Worm (Caenorhabditis elegans) whole organism, late embryonic: ENCODE data around the gene col-91.

Experiments
- F13H6.1 ChIP-seq: sonication (generic microtip); optimal IDR thresholded peaks from 2 replicates; lab custom pipeline; 2016; ENCODE audit warnings: missing genetic modification characterization, missing compliant biosample characterization
- K02D7.2 ChIP-seq: sonication (generic microtip); optimal IDR thresholded peaks from 2 replicates; lab custom pipeline; 2017; ENCODE audit warnings: mild to moderate bottlenecking, missing genetic modification characterization, missing compliant biosample characterization
- K09A11.1 ChIP-seq: sonication (generic microtip); optimal IDR thresholded peaks from 2 replicates; lab custom pipeline; 2017; ENCODE audit warnings: antibody characterized with exemption, mild to moderate bottlenecking, missing genetic modification characterization, missing compliant biosample characterization; ENCODE audit not compliant: insufficient read depth
- ceh-14 ChIP-seq: sonication (generic microtip); optimal IDR thresholded peaks from 2 replicates; lab custom pipeline; 2016; ENCODE audit warnings: missing genotype, missing genetic modification characterization, missing compliant biosample characterization
- ceh-18 ChIP-seq: sonication (generic microtip); optimal IDR thresholded peaks from 2 replicates; lab custom pipeline; 2016; ENCODE audit warnings: missing genetic modification characterization, missing compliant biosample characterization
- ceh-19 ChIP-seq: fragments of 200-800 bp; sonication (Bioruptor generic); optimal IDR thresholded peaks from 2 replicates; lab custom pipeline; 2018; ENCODE audit warnings: mild to moderate bottlenecking, missing genetic modification characterization, missing compliant biosample characterization
- ceh-30 ChIP-seq: fragments of 150-350 bp; optimal IDR thresholded peaks from 2 replicates; lab custom pipeline; 2014; ENCODE audit warnings: missing biosample characterization, missing genetic modification characterization
- ceh-34 ChIP-seq: sonication (generic microtip); optimal IDR thresholded peaks from 2 replicates; lab custom pipeline; 2016; ENCODE audit warnings: mild to moderate bottlenecking, missing genetic modification characterization, missing compliant biosample characterization
- ceh-6 ChIP-seq: fragments of 200-800 bp; sonication (Bioruptor generic); optimal IDR thresholded peaks from 2 replicates; lab custom pipeline; 2018; ENCODE audit warnings: mild to moderate bottlenecking, missing genetic modification characterization, missing compliant biosample characterization
- ceh-9 ChIP-seq: sonication (generic microtip); optimal IDR thresholded peaks from 2 replicates; lab custom pipeline; 2016; ENCODE audit warnings: mild to moderate bottlenecking, missing genetic modification characterization, inconsistent platforms, missing compliant biosample characterization
- che-1 ChIP-seq: sonication (generic microtip); optimal IDR thresholded peaks from 2 replicates; lab custom pipeline; 2016; ENCODE audit warnings: mild to moderate bottlenecking, missing genetic modification characterization, missing compliant biosample characterization
- dve-1 ChIP-seq: sonication (generic microtip); optimal IDR thresholded peaks from 2 replicates; lab custom pipeline; 2017; ENCODE audit warnings: antibody characterized with exemption, mild to moderate bottlenecking, missing genetic modification characterization, missing compliant biosample characterization
- elt-2 ChIP-seq: sonication (generic microtip); optimal IDR thresholded peaks from 2 replicates; lab custom pipeline; 2016; ENCODE audit warnings: missing genetic modification reagents, missing genetic modification characterization, missing compliant biosample characterization
- hlh-13 ChIP-seq: fragments of 200-800 bp; sonication (Bioruptor generic); optimal IDR thresholded peaks from 2 replicates; lab custom pipeline; 2018; ENCODE audit warnings: mild to moderate bottlenecking, missing genetic modification characterization, missing compliant biosample characterization
- hlh-15 ChIP-seq: sonication (generic microtip); optimal IDR thresholded peaks from 2 replicates; lab custom pipeline; 2016; ENCODE audit warnings: missing genetic modification characterization, missing compliant biosample characterization
- hlh-30 ChIP-seq: sonication (generic microtip); optimal IDR thresholded peaks from 2 replicates; lab custom pipeline; 2017; ENCODE audit warnings: antibody characterized with exemption, missing genetic modification characterization, missing compliant biosample characterization; ENCODE audit not compliant: insufficient read depth
- hlh-6 ChIP-seq: sonication (generic microtip); optimal IDR thresholded peaks from 2 replicates; lab custom pipeline; 2016; ENCODE audit warnings: missing genotype, missing genetic modification characterization, missing compliant biosample characterization
- hlh-8 ChIP-seq: sonication (generic microtip); optimal IDR thresholded peaks from 2 replicates; lab custom pipeline; 2016; ENCODE audit warnings: missing genotype, missing genetic modification characterization, missing compliant biosample characterization
- mec-3 ChIP-seq: sonication (generic microtip); optimal IDR thresholded peaks from 2 replicates; lab custom pipeline; 2016; ENCODE audit warnings: borderline replicate concordance, missing genetic modification characterization, missing compliant biosample characterization
- nfya-1 ChIP-seq: sonication (generic microtip); optimal IDR thresholded peaks from 2 replicates; lab custom pipeline; 2017; ENCODE audit warnings: missing genetic modification characterization, mild to moderate bottlenecking, missing compliant biosample characterization, antibody characterized with exemption, moderate library complexity
- pag-3 ChIP-seq: sonication (generic microtip); optimal IDR thresholded peaks from 2 replicates; lab custom pipeline; 2016; ENCODE audit warnings: missing compliant biosample characterization, missing genetic modification characterization, borderline replicate concordance
- pax-1 ChIP-seq: fragments of 150-350 bp; optimal IDR thresholded peaks from 2 replicates; lab custom pipeline; 2014; ENCODE audit warnings: missing biosample characterization, missing genetic modification characterization
- pros-1 ChIP-seq: fragments of 150-350 bp; optimal IDR thresholded peaks from 2 replicates; lab custom pipeline; 2014; ENCODE audit warnings: missing biosample characterization, missing genetic modification reagents, missing genetic modification characterization
- rnt-1 ChIP-seq: sonication (generic microtip); optimal IDR thresholded peaks from 2 replicates; lab custom pipeline; 2016; ENCODE audit warnings: missing genetic modification characterization, missing compliant biosample characterization
- sdc-2 ChIP-seq: sonication (generic microtip); optimal IDR thresholded peaks from 2 replicates; lab custom pipeline; 2016; ENCODE audit warnings: missing genotype, missing genetic modification characterization, missing compliant biosample characterization
- sox-4 ChIP-seq: sonication (generic microtip); optimal IDR thresholded peaks from 2 replicates; lab custom pipeline; 2017; ENCODE audit warnings: mild to moderate bottlenecking, missing genetic modification characterization, inconsistent platforms, missing compliant biosample characterization
- tbx-2 ChIP-seq: sonication (generic microtip); optimal IDR thresholded peaks from 2 replicates; lab custom pipeline; 2016; ENCODE audit warnings: missing genetic modification characterization, missing compliant biosample characterization
- tbx-7 ChIP-seq: sonication (generic microtip); optimal IDR thresholded peaks from 2 replicates; lab custom pipeline; 2016; ENCODE audit warnings: missing genotype, missing genetic modification characterization, missing compliant biosample characterization
- unc-42 ChIP-seq: sonication (generic microtip); optimal IDR thresholded peaks from 2 replicates; lab custom pipeline; 2016; ENCODE audit warnings: missing genotype, missing genetic modification characterization, missing compliant biosample characterization
- unc-55 ChIP-seq: sonication (generic microtip); optimal IDR thresholded peaks from 2 replicates; lab custom pipeline; 2017; ENCODE audit warnings: missing biosample characterization, missing genetic modification reagents, missing genetic modification characterization

col-91 gene

ce11 chrIII:8300860-8301396 lies 37.5 kb upstream of the col-91 start:
- TF ChIP-seq hlh-6 (tag; lab: Kevin White, UChicago) (no peak), sdc-2 (tag; lab: Kevin White, UChicago) (no peak), hlh-8 (tag; lab: Kevin White, UChicago) (peak; percentile 3), pag-3 (tag; lab: Kevin White, UChicago) (no peak), ceh-34 (tag; lab: Kevin White, UChicago) (peak; percentile 82), unc-42 (tag; lab: Kevin White, UChicago) (peak; percentile 22), tbx-7 (tag; lab: Kevin White, UChicago) (no peak), hlh-15 (no peak)

- no peak for TF ChIP-seq dve-1 (tag; lab: Kevin White, UChicago)
- TF ChIP-seq elt-2 (tag; lab: Kevin White, UChicago): peak; percentile 82
These were observed 36.3 kb upstream of the col-91 start for ce11 chrIII:8299734-8300133.

ce11 chrIII:8299078-8299587 lies 35.7 kb upstream of the col-91 start:
- TF ChIP-seq K09A11.1 (tag; lab: Kevin White, UChicago) (no peak), unc-42 (tag; lab: Kevin White, UChicago) (peak; percentile 29), hlh-15 (no peak)
- TF ChIP-seq, all 69 proteins: peak for 1

- peak; percentile 30 for TF ChIP-seq elt-2 (tag; lab: Kevin White, UChicago)
- TF ChIP-seq K02D7.2 (tag; lab: Kevin White, UChicago): no peak
- TF ChIP-seq tbx-2: peak; percentile 37
- TF ChIP-seq hlh-13 (GFP tag; lab: Kevin White, UChicago): no peak
- TF ChIP-seq, all 69 proteins: peak for 2
These were observed 34.9 kb upstream of the col-91 start for ce11 chrIII:8298216-8298920.

- peak; percentile 56 for TF ChIP-seq unc-55 (GFP tag; lab: Kevin White, UChicago)
- TF ChIP-seq pros-1 (tag; lab: Kevin White, UChicago): no peak
- TF ChIP-seq, all 69 proteins: peak for 1
These were observed 29.8 kb upstream of the col-91 start for ce11 chrIII:8293260-8293659.

ce11 chrIII:8291268-8292032 lies 28.0 kb upstream of the col-91 start:
- TF ChIP-seq elt-2 (tag; lab: Kevin White, UChicago) (peak; percentile 89), pax-1 (tag; lab: Kevin White, UChicago) (no peak)
- TF ChIP-seq, all 69 proteins: peak for 1

ce11 chrIII:8289181-8289580 lies 25.7 kb upstream of the col-91 start:
- no peak for TF ChIP-seq K09A11.1 (tag; lab: Kevin White, UChicago)
- TF ChIP-seq unc-42 (tag; lab: Kevin White, UChicago): peak; percentile 85

ce11 chrIII:8287519-8287918 lies 24.1 kb upstream of the col-91 start:
- TF ChIP-seq mec-3: no peak
- TF ChIP-seq K02D7.2 (tag; lab: Kevin White, UChicago): no peak
- peak; percentile 44 for TF ChIP-seq unc-42 (tag; lab: Kevin White, UChicago)
- TF ChIP-seq rnt-1 (tag; lab: Kevin White, UChicago): peak; percentile 34
- peak; percentile 17 for TF ChIP-seq F13H6.1
- TF ChIP-seq ceh-30: no peak
- no peak for TF ChIP-seq hlh-30
- TF ChIP-seq ceh-14 (tag; lab: Kevin White, UChicago): no peak
- peak; percentile 45 for TF ChIP-seq ceh-19 (GFP tag; lab: Kevin White, UChicago)
- TF ChIP-seq ceh-6 (GFP tag; lab: Kevin White, UChicago): no peak
- no peak for TF ChIP-seq hlh-6 (tag; lab: Kevin White, UChicago)
- peak; percentile 46 for TF ChIP-seq unc-55 (GFP tag; lab: Kevin White, UChicago)
- TF ChIP-seq sox-4: no peak
- TF ChIP-seq ceh-18: peak; percentile 62
- peak; percentile 44 for TF ChIP-seq nfya-1 (tag; lab: Kevin White, UChicago)
- TF ChIP-seq che-1 (tag; lab: Kevin White, UChicago): no peak
- TF ChIP-seq ceh-9: no peak
